Worm (Caenorhabditis elegans): Measurements from ENCODE around the gene lin-5.

ce11 chrII:7893648-7894047, 33.3 kb downstream of the lin-5 start:
- TF ChIP-seq attf-5 (GFP tag; optimal IDR thresholded peaks at IDR 0.05): no peak
- TF ChIP-seq fkh-3 (tag; optimal IDR thresholded peaks at IDR 0.05): no peak
- TF ChIP-seq Y53F4B.3 (GFP tag; IDR thresholded peaks at IDR 0.05): no peak
- TF ChIP-seq sea-2 (GFP tag; IDR thresholded peaks at IDR 0.05): no peak
- TF ChIP-seq ceh-40 (GFP tag; IDR thresholded peaks at IDR 0.05): no peak
- no peak for TF ChIP-seq unc-62 (GFP tag; optimal IDR thresholded peaks at IDR 0.05)
- no peak for TF ChIP-seq let-607 (tag; optimal IDR thresholded peaks at IDR 0.05)
- no peak for TF ChIP-seq atf-7 (tag; optimal IDR thresholded peaks at IDR 0.05)
- no peak for TF ChIP-seq nfyb-1 (GFP tag; IDR thresholded peaks at IDR 0.05)
- TF ChIP-seq F49E8.2 (tag; optimal IDR thresholded peaks at IDR 0.05; ENCODE audit: insufficient read depth): no peak
- no peak for TF ChIP-seq pha-4 (tag; optimal IDR thresholded peaks at IDR 0.05)
- TF ChIP-seq Y53G8AR.9 (GFP tag; conservative IDR thresholded peaks at IDR 0.05): no peak
